Fruit fly (Drosophila melanogaster) whole organism, pupa: ENCODE data around the gene gry.

Source experiments
- CG10348 ChIP-seq: fragments of 200-800 bp; sonication (Bioruptor generic); IDR thresholded peaks from 2 replicates; pipeline ENCODE4 v1.3.6; 2022; ENCODE audit warnings: missing biosample characterization, missing genetic modification characterization
- CG12605 ChIP-seq: fragments of 200-800 bp; sonication (Bioruptor generic); IDR thresholded peaks from 2 replicates; pipeline ENCODE4 v1.3.6; 2022; ENCODE audit warnings: missing biosample characterization, missing genetic modification characterization
- CG13204 ChIP-seq: fragments of 200-800 bp; sonication (Bioruptor generic); optimal IDR thresholded peaks from 2 replicates; lab custom pipeline; 2018; ENCODE audit warnings: missing biosample characterization, mild to moderate bottlenecking, missing genetic modification characterization, moderate library complexity
- CG14655 ChIP-seq: fragments of 200-800 bp; sonication (Bioruptor generic); optimal IDR thresholded peaks from 3 replicates; lab custom pipeline; 2017; ENCODE audit warnings: mild to moderate bottlenecking, missing biosample characterization, missing genetic modification reagents, missing genetic modification characterization
- CG15710 ChIP-seq: fragments of 200-800 bp; sonication (Bioruptor generic); optimal IDR thresholded peaks from 2 replicates; lab custom pipeline; 2018; ENCODE audit warnings: missing biosample characterization, mild to moderate bottlenecking, missing genetic modification characterization, moderate library complexity
- CG17806 ChIP-seq: fragments of 200-800 bp; sonication (Bioruptor generic); optimal IDR thresholded peaks from 2 replicates; lab custom pipeline; 2018; ENCODE audit warnings: missing biosample characterization, mild to moderate bottlenecking, missing genetic modification characterization, moderate library complexity
- CG32121 ChIP-seq: fragments of 200-800 bp; sonication (Bioruptor generic); IDR thresholded peaks from 2 replicates; pipeline ENCODE4 v1.3.6; 2022; ENCODE audit warnings: missing biosample characterization, missing genetic modification characterization
- CG34367 ChIP-seq: fragments of 200-800 bp; sonication (Bioruptor generic); optimal IDR thresholded peaks from 2 replicates; lab custom pipeline; 2018; ENCODE audit warnings: missing biosample characterization, mild to moderate bottlenecking, missing genetic modification characterization
- CG4496 ChIP-seq: fragments of 200-800 bp; sonication (Bioruptor generic); IDR thresholded peaks from 3 replicates; pipeline ENCODE4 v1.3.6; 2022; ENCODE audit warnings: missing biosample characterization, missing genetic modification characterization
- CG8159 ChIP-seq: fragments of 200-800 bp; sonication (Bioruptor generic); optimal IDR thresholded peaks from 3 replicates; lab custom pipeline; 2018; ENCODE audit warnings: missing biosample characterization, mild to moderate bottlenecking, missing genetic modification characterization, moderate library complexity
- CG8301 ChIP-seq: fragments of 200-800 bp; sonication (Bioruptor generic); optimal IDR thresholded peaks from 2 replicates; lab custom pipeline; 2018; ENCODE audit warnings: missing biosample characterization, mild to moderate bottlenecking, missing genetic modification characterization
- CG9948 ChIP-seq: fragments of 200-800 bp; sonication (Bioruptor generic); optimal IDR thresholded peaks from 2 replicates; lab custom pipeline; 2018; ENCODE audit warnings: missing biosample characterization, mild to moderate bottlenecking, missing genetic modification characterization, moderate library complexity
- D1 ChIP-seq: fragments of 200-800 bp; sonication (Bioruptor generic); optimal IDR thresholded peaks from 2 replicates; lab custom pipeline; 2018; ENCODE audit warnings: missing biosample characterization, mild to moderate bottlenecking, missing genetic modification characterization, moderate library complexity
- EcR ChIP-seq: fragments of 200-800 bp; sonication (Bioruptor generic); optimal IDR thresholded peaks from 3 replicates; lab custom pipeline; 2019; ENCODE audit warnings: missing biosample characterization, missing genetic modification characterization, mild to moderate bottlenecking, moderate library complexity, missing genetic modification reagents
- Ets98B ChIP-seq: fragments of 200-800 bp; sonication (Bioruptor generic); IDR thresholded peaks from 2 replicates; pipeline ENCODE4 v1.3.6; 2022; ENCODE audit warnings: missing biosample characterization, missing genetic modification characterization
- Pif1A ChIP-seq: fragments of 200-800 bp; sonication (Bioruptor generic); optimal IDR thresholded peaks from 3 replicates; lab custom pipeline; 2016; ENCODE audit warnings: missing biosample characterization, missing genetic modification characterization
- Pif1B ChIP-seq: fragments of 200-800 bp; sonication (Bioruptor generic); optimal IDR thresholded peaks from 3 replicates; lab custom pipeline; 2016; ENCODE audit warnings: missing biosample characterization, missing genetic modification characterization
- Snoo ChIP-seq: fragments of 200-800 bp; sonication (Bioruptor generic); optimal IDR thresholded peaks from 3 replicates; lab custom pipeline; 2017; ENCODE audit warnings: missing biosample characterization, mild to moderate bottlenecking, missing genetic modification characterization, inconsistent platforms
- fd96Ca ChIP-seq: fragments of 200-800 bp; sonication (Bioruptor generic); IDR thresholded peaks from 3 replicates; pipeline ENCODE4 v1.3.6; 2022; ENCODE audit warnings: missing biosample characterization, missing genetic modification characterization
- gl ChIP-seq: fragments of 200-800 bp; sonication (Bioruptor generic); optimal IDR thresholded peaks from 2 replicates; lab custom pipeline; 2018; ENCODE audit warnings: missing biosample characterization, mild to moderate bottlenecking, missing genetic modification characterization
- rn ChIP-seq: fragments of 200-800 bp; sonication (Bioruptor generic); IDR thresholded peaks from 2 replicates; pipeline ENCODE4 v1.3.6; 2022; ENCODE audit warnings: missing biosample characterization, missing genetic modification characterization

The gry gene

dm6 chr3L:3198447-3199402 lies at the start of gene gry, which contains the start of gene CG32276:
TSS of gene gry (plus strand) at chr3L:3199090.
TSS of gene CG32276 (minus strand) at chr3L:3199047.
- TF ChIP-seq EcR (GFP tag; lab: Kevin White, UChicago), result peak; percentile 35
- no peak for TF ChIP-seq D1 (tag; lab: Kevin White, UChicago)
- no peak for TF ChIP-seq Snoo (tag; lab: Kevin White, UChicago)
- no peak for TF ChIP-seq CG10348
- TF ChIP-seq CG8159 (tag; lab: Kevin White, UChicago), result no peak
- no peak for TF ChIP-seq gl (tag; lab: Kevin White, UChicago)
- no peak for TF ChIP-seq CG8301 (tag; lab: Kevin White, UChicago)
- TF ChIP-seq Ets98B (GFP tag; lab: Robert Waterston, UW), result peak; percentile 58; the same call in 1 of the 2 replicates
- TF ChIP-seq CG13204, result no peak
- peak; percentile 54; the same call in 2 of the 3 replicates for TF ChIP-seq CG4496 (GFP tag; lab: Robert Waterston, UW)
- peak; percentile 76 for TF ChIP-seq CG32121
- peak; percentile 50 for TF ChIP-seq CG34367 (tag; lab: Kevin White, UChicago)
- 0 out of 2 replicates have a peak, but pooled peaks have one; percentile 32 for TF ChIP-seq rn (GFP tag; lab: Robert Waterston, UW)
- TF ChIP-seq Pif1A (GFP tag; lab: Kevin White, UChicago), result no peak
- TF ChIP-seq CG9948 (tag; lab: Kevin White, UChicago), result no peak
- peak; percentile 77; the same call in 2 of the 3 replicates for TF ChIP-seq fd96Ca
- TF ChIP-seq CG15710, result peak; percentile 56
- peak; percentile 49 for TF ChIP-seq CG17806
- peak; percentile 22; the same call in 1 of the 2 replicates for TF ChIP-seq CG12605 (GFP tag; lab: Robert Waterston, UW)
- TF ChIP-seq Pif1B (GFP tag; lab: Kevin White, UChicago), result no peak
- TF ChIP-seq, all 21 proteins: peak for 10

dm6 chr3L:3150376-3150775 lies 48.5 kb upstream of the gry start:
- TF ChIP-seq CG15710 (no peak), rn (GFP tag; lab: Robert Waterston, UW) (0 out of 2 replicates have a peak, but pooled peaks have one; percentile 9)

- TF ChIP-seq gl (tag; lab: Kevin White, UChicago) (no peak), Ets98B (GFP tag; lab: Robert Waterston, UW) (no peak), Pif1A (GFP tag; lab: Kevin White, UChicago) (no peak), CG8301 (tag; lab: Kevin White, UChicago) (no peak), CG15710 (no peak), Snoo (tag; lab: Kevin White, UChicago) (no peak), CG34367 (tag; lab: Kevin White, UChicago) (no peak), CG17806 (no peak), rn (GFP tag; lab: Robert Waterston, UW) (no peak), CG12605 (GFP tag; lab: Robert Waterston, UW) (no peak), CG10348 (no peak), D1 (tag; lab: Kevin White, UChicago) (no peak), CG32121 (no peak), CG14655 (no peak), CG8159 (tag; lab: Kevin White, UChicago) (no peak)
- TF ChIP-seq, all 21 proteins: peak for 0
Observed at dm6 chr3L:3157651-3158050, 41.2 kb upstream of the gry start.

- TF ChIP-seq CG12605 (GFP tag; lab: Robert Waterston, UW), result no peak
- no peak for TF ChIP-seq CG8301 (tag; lab: Kevin White, UChicago)
- TF ChIP-seq CG15710, result peak; percentile 44
- TF ChIP-seq gl (tag; lab: Kevin White, UChicago), result no peak
Observed at dm6 chr3L:3159309-3160194, 39.3 kb upstream of the gry start, which contains the start of the genes ND-30 and CG15812. TSS of gene ND-30 (minus strand) at chr3L:3159578. TSS of gene CG15812 (plus strand) at chr3L:3159991.

dm6 chr3L:3161968-3162367 lies 36.9 kb upstream of the gry start, which contains the start of gene rasp:
TSS of gene rasp (plus strand) at chr3L:3162180.
- TF ChIP-seq CG17806, result no peak
- no peak for TF ChIP-seq CG9948 (tag; lab: Kevin White, UChicago)
- no peak for TF ChIP-seq Pif1B (GFP tag; lab: Kevin White, UChicago)
- TF ChIP-seq Ets98B (GFP tag; lab: Robert Waterston, UW), result no peak
- TF ChIP-seq rn (GFP tag; lab: Robert Waterston, UW), result no peak
- no peak for TF ChIP-seq Pif1A (GFP tag; lab: Kevin White, UChicago)
- TF ChIP-seq CG10348, result no peak
- TF ChIP-seq EcR (GFP tag; lab: Kevin White, UChicago), result no peak
- TF ChIP-seq CG13204, result no peak
- no peak for TF ChIP-seq CG8301 (tag; lab: Kevin White, UChicago)
- TF ChIP-seq CG34367 (tag; lab: Kevin White, UChicago), result no peak
- TF ChIP-seq Snoo (tag; lab: Kevin White, UChicago), result no peak
- no peak for TF ChIP-seq CG15710
- no peak for TF ChIP-seq CG32121
- no peak for TF ChIP-seq CG12605 (GFP tag; lab: Robert Waterston, UW)
- TF ChIP-seq fd96Ca, result no peak
